Worm (Caenorhabditis elegans) whole organism, L4 larva: ENCODE measurements around the gene ZK1290.10.

Experiments
- F37D6.2 ChIP-seq: sonication (generic microtip); optimal IDR thresholded peaks from 2 replicates; lab custom pipeline; 2016; ENCODE audit warnings: mild to moderate bottlenecking, missing genetic modification characterization, missing compliant biosample characterization
- aha-1 ChIP-seq: fragments of 150-350 bp; peaks from one replicate; lab custom pipeline; 2014; ENCODE audit warnings: missing biosample characterization, missing genetic modification characterization
- gei-8 ChIP-seq: fragments of 200-800 bp; sonication (Bioruptor generic); optimal IDR thresholded peaks from 2 replicates; lab custom pipeline; 2018; ENCODE audit warnings: mild to moderate bottlenecking, missing genetic modification characterization, missing compliant biosample characterization
- lsy-2 ChIP-seq, 2 experiments: fragments of 150-350 bp in 1 of 2; sonication (generic microtip) in 1 of 2; optimal IDR thresholded peaks; 2 replicates each; lab custom pipeline; 2014 to 2017; ENCODE audit warnings: missing biosample characterization in 2 of 2, missing genetic modification characterization in 2 of 2
- nhr-25 ChIP-seq: sonication (generic microtip); optimal IDR thresholded peaks from 2 replicates; lab custom pipeline; 2017; ENCODE audit warnings: missing genetic modification characterization, mild to moderate bottlenecking, missing compliant biosample characterization, antibody characterized with exemption, moderate library complexity, borderline replicate concordance; ENCODE audit not compliant: insufficient read depth
- nhr-28 ChIP-seq: fragments of 150-350 bp; optimal IDR thresholded peaks from 2 replicates; lab custom pipeline; 2014; ENCODE audit warnings: missing biosample characterization, missing genetic modification characterization
- nhr-77 ChIP-seq: fragments of 150-350 bp; optimal IDR thresholded peaks from 2 replicates; lab custom pipeline; 2014; ENCODE audit warnings: missing biosample characterization, missing genetic modification characterization
- skn-1 ChIP-seq: fragments of 150-350 bp; optimal IDR thresholded peaks from 2 replicates; lab custom pipeline; 2014; ENCODE audit warnings: missing biosample characterization, missing genetic modification characterization
- vab-7 ChIP-seq: fragments of 200-800 bp; sonication (Bioruptor generic); IDR thresholded peaks from 2 replicates; pipeline ENCODE4 v1.3.6; 2022; ENCODE audit warnings: missing genetic modification reagents, missing genetic modification characterization, missing compliant biosample characterization

DNA sequence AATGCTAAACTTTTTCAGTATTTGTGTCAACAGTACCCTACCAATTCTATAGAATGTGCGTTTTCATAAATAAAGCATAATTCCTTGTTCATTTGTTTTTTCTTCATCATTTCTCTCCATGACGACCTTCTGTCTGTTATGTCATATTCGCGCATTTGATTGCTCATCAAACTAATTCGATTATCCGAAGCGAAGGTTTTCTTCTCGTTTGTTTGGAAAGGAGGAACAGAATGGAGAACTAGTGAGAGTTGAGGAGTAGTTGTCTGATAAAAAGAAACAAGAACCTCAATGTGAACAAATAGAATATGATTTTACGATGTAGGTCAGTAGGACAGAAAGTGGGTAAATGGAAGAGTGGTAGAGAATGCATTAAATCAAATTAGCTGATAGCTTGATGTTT, 8.9 kb upstream of the ZK1290.10 start:
- TF ChIP-seq gei-8 (GFP tag; lab: Kevin White, UChicago) = no peak
- no peak for TF ChIP-seq skn-1 (tag; lab: Kevin White, UChicago)
- TF ChIP-seq nhr-77 (tag; lab: Kevin White, UChicago) = no peak
- no peak for TF ChIP-seq F37D6.2 (tag; lab: Kevin White, UChicago)
- no peak for TF ChIP-seq lsy-2 (tag; optimal IDR thresholded peaks at IDR 0.05; lab: Kevin White, UChicago)
- no peak for TF ChIP-seq aha-1 (tag; lab: Kevin White, UChicago)
- no peak for TF ChIP-seq vab-7
- no peak for TF ChIP-seq nhr-25 (tag; lab: Kevin White, UChicago)
- TF ChIP-seq nhr-28 = no peak
